Fruit fly (Drosophila melanogaster) whole organism, embryonic: Measurements from ENCODE around the gene Dlip1.
A peak's percentile ranks its signal among the peaks of the same experiment; 100 is the strongest.

Source experiments
- ATbp ChIP-seq: fragments of 200-800 bp; sonication (Bioruptor generic); optimal IDR thresholded peaks from 2 replicates; lab custom pipeline; 2017; ENCODE audit warnings: missing biosample characterization, mild to moderate bottlenecking, missing genetic modification characterization, missing genetic modification reagents
- Adf1 ChIP-seq: fragments of 200-800 bp; sonication (Bioruptor generic); IDR thresholded peaks from 2 replicates; pipeline ENCODE4 v1.3.6; 2022; ENCODE audit warnings: missing biosample characterization, missing genetic modification characterization
- Aef1 ChIP-seq: fragments of 200-800 bp; sonication (Bioruptor generic); IDR thresholded peaks from 3 replicates; pipeline ENCODE4 v1.3.6; 2022; ENCODE audit warnings: missing biosample characterization, missing genetic modification characterization
- Atf3 ChIP-seq: fragments of 200-800 bp; sonication (Bioruptor generic); optimal IDR thresholded peaks from 3 replicates; lab custom pipeline; 2016; ENCODE audit warnings: missing biosample characterization, missing genetic modification characterization
- C15 ChIP-seq: fragments of 200-800 bp; sonication (Bioruptor generic); IDR thresholded peaks from 3 replicates; pipeline ENCODE4 v1.3.6; 2022; ENCODE audit warnings: missing biosample characterization, missing genetic modification characterization
- CG11695 ChIP-seq: fragments of 200-800 bp; sonication (Bioruptor generic); IDR thresholded peaks from 3 replicates; pipeline ENCODE4 v1.3.6; 2022; ENCODE audit warnings: missing biosample characterization, missing genetic modification characterization
- CG12104 ChIP-seq: fragments of 200-800 bp; sonication (Bioruptor generic); optimal IDR thresholded peaks from 3 replicates; lab custom pipeline; 2016; ENCODE audit warnings: missing biosample characterization, missing genetic modification characterization
- CG12659 ChIP-seq: fragments of 200-800 bp; sonication (Bioruptor generic); optimal IDR thresholded peaks from 3 replicates; lab custom pipeline; 2017; ENCODE audit warnings: mild to moderate bottlenecking, missing biosample characterization, missing genetic modification reagents, missing genetic modification characterization
- CG15479 ChIP-seq: fragments of 200-800 bp; sonication (Bioruptor generic); optimal IDR thresholded peaks from 3 replicates; lab custom pipeline; 2019; ENCODE audit warnings: missing biosample characterization, mild to moderate bottlenecking, missing genetic modification characterization, moderate library complexity
- CG16813 ChIP-seq: fragments of 200-800 bp; sonication (Bioruptor generic); IDR thresholded peaks from 3 replicates; pipeline ENCODE4 v1.3.6; 2022; ENCODE audit warnings: missing biosample characterization, missing genetic modification characterization; ENCODE audit not compliant: partially characterized antibody
- CG17802 ChIP-seq: fragments of 200-800 bp; sonication (Bioruptor generic); optimal IDR thresholded peaks from 2 replicates; lab custom pipeline; 2018; ENCODE audit warnings: missing biosample characterization, mild to moderate bottlenecking, missing genetic modification characterization, moderate library complexity
- CG18619 ChIP-seq: fragments of 200-800 bp; sonication (Bioruptor generic); optimal IDR thresholded peaks from 3 replicates; lab custom pipeline; 2017; ENCODE audit warnings: missing biosample characterization, mild to moderate bottlenecking, missing genetic modification characterization
- CG2116 ChIP-seq: fragments of 200-800 bp; sonication (Bioruptor generic); optimal IDR thresholded peaks from 3 replicates; lab custom pipeline; 2018; ENCODE audit warnings: missing biosample characterization, mild to moderate bottlenecking, missing genetic modification characterization
- CG33557 ChIP-seq: fragments of 200-800 bp; sonication (Bioruptor generic); optimal IDR thresholded peaks from 2 replicates; lab custom pipeline; 2019; ENCODE audit warnings: missing biosample characterization, mild to moderate bottlenecking, missing genetic modification characterization, moderate library complexity
- CG34224 ChIP-seq: fragments of 200-800 bp; sonication (Bioruptor generic); IDR thresholded peaks from 3 replicates; pipeline ENCODE4 v1.3.6; 2022; ENCODE audit warnings: missing biosample characterization, missing genetic modification characterization; ENCODE audit not compliant: partially characterized antibody
- CG4282 ChIP-seq: fragments of 200-800 bp; sonication (Bioruptor generic); optimal IDR thresholded peaks from 2 replicates; lab custom pipeline; 2016; ENCODE audit warnings: missing biosample characterization, missing genetic modification characterization
- CG4617 ChIP-seq: fragments of 200-800 bp; sonication (Bioruptor generic); optimal IDR thresholded peaks from 3 replicates; lab custom pipeline; 2016; ENCODE audit warnings: missing biosample characterization, missing genetic modification characterization, borderline replicate concordance
- CG7556 ChIP-seq: fragments of 200-800 bp; sonication (Bioruptor generic); optimal IDR thresholded peaks from 2 replicates; lab custom pipeline; 2017; ENCODE audit warnings: missing biosample characterization, mild to moderate bottlenecking, missing genetic modification characterization
- Deaf1 ChIP-seq: fragments of 200-800 bp; optimal IDR thresholded peaks from 3 replicates; lab custom pipeline; 2019; ENCODE audit warnings: missing biosample characterization, mild to moderate bottlenecking, missing genetic modification characterization, moderate library complexity
- Dp ChIP-seq: fragments of 200-800 bp; sonication (Bioruptor generic); optimal IDR thresholded peaks from 2 replicates; lab custom pipeline; 2018; ENCODE audit warnings: missing biosample characterization, mild to moderate bottlenecking, missing genetic modification characterization, moderate library complexity
- Dref ChIP-seq: fragments of 200-800 bp; sonication (Bioruptor generic); IDR thresholded peaks from 2 replicates; pipeline ENCODE4 v1.3.6; 2022; ENCODE audit warnings: missing biosample characterization, missing genetic modification characterization
- E2f2 ChIP-seq: fragments of 200-800 bp; sonication (Bioruptor generic); IDR thresholded peaks from 2 replicates; pipeline ENCODE4 v1.3.6; 2022; ENCODE audit warnings: missing biosample characterization, missing genetic modification characterization
- Fer1 ChIP-seq: fragments of 200-800 bp; sonication (Bioruptor generic); optimal IDR thresholded peaks from 2 replicates; lab custom pipeline; 2017; ENCODE audit warnings: missing biosample characterization, mild to moderate bottlenecking, missing genetic modification characterization
- MBD-R2 ChIP-seq: fragments of 200-800 bp; sonication (Bioruptor generic); IDR thresholded peaks from 2 replicates; pipeline ENCODE4 v1.3.6; 2022; ENCODE audit warnings: missing biosample characterization, missing genetic modification characterization
- MESR4 ChIP-seq: fragments of 200-800 bp; sonication (Bioruptor generic); optimal IDR thresholded peaks from 2 replicates; lab custom pipeline; 2018; ENCODE audit warnings: missing biosample characterization, mild to moderate bottlenecking, missing genetic modification characterization, moderate library complexity
- Mrtf ChIP-seq: fragments of 200-800 bp; sonication (Bioruptor generic); IDR thresholded peaks from 3 replicates; pipeline ENCODE4 v1.3.6; 2022; ENCODE audit warnings: missing biosample characterization, missing genetic modification characterization
- Oaz ChIP-seq: fragments of 200-800 bp; sonication (Bioruptor generic); IDR thresholded peaks from 2 replicates; pipeline ENCODE4 v1.3.6; 2022; ENCODE audit warnings: missing biosample characterization, missing genetic modification characterization
- Scr ChIP-seq: fragments of 200-800 bp; sonication (Bioruptor generic); IDR thresholded peaks from 2 replicates; pipeline ENCODE4 v1.3.6; 2022; ENCODE audit warnings: missing biosample characterization, missing genetic modification characterization; ENCODE audit not compliant: partially characterized antibody
- bowl ChIP-seq: fragments of 200-800 bp; sonication (Bioruptor generic); IDR thresholded peaks from 2 replicates; pipeline ENCODE4 v1.3.6; 2022; ENCODE audit warnings: missing biosample characterization, missing genetic modification characterization
- dan ChIP-seq: fragments of 200-800 bp; sonication (Bioruptor generic); IDR thresholded peaks from 2 replicates; pipeline ENCODE4 v1.3.6; 2022; ENCODE audit warnings: missing biosample characterization, missing genetic modification characterization
- dimm ChIP-seq: fragments of 200-800 bp; sonication (Bioruptor generic); IDR thresholded peaks from 2 replicates; pipeline ENCODE4 v1.3.6; 2022; ENCODE audit warnings: missing biosample characterization, missing genetic modification characterization
- en ChIP-seq: fragments of 200-800 bp; sonication (Bioruptor generic); optimal IDR thresholded peaks from 2 replicates; lab custom pipeline; 2016; ENCODE audit warnings: missing biosample characterization, missing genetic modification characterization
- ewg ChIP-seq: fragments of 200-800 bp; sonication (Bioruptor generic); optimal IDR thresholded peaks from 3 replicates; lab custom pipeline; 2017; ENCODE audit warnings: mild to moderate bottlenecking, missing biosample characterization, missing genetic modification reagents, missing genetic modification characterization
- ftz-f1 ChIP-seq: fragments of 200-800 bp; sonication (Bioruptor generic); optimal IDR thresholded peaks from 2 replicates; lab custom pipeline; 2016; ENCODE audit warnings: missing biosample characterization, missing genetic modification characterization
- gfzf ChIP-seq: fragments of 200-800 bp; sonication (Bioruptor generic); optimal IDR thresholded peaks from 2 replicates; lab custom pipeline; 2016; ENCODE audit warnings: missing biosample characterization, mild to moderate bottlenecking, missing genetic modification characterization, moderate library complexity
- gsb-n ChIP-seq: fragments of 200-800 bp; sonication (Bioruptor generic); optimal IDR thresholded peaks from 3 replicates; lab custom pipeline; 2018; ENCODE audit warnings: missing biosample characterization, mild to moderate bottlenecking, missing genetic modification characterization
- hb ChIP-seq: fragments of 200-800 bp; sonication (Bioruptor generic); IDR thresholded peaks from 3 replicates; pipeline ENCODE4 v1.3.6; 2022; ENCODE audit warnings: missing biosample characterization, missing genetic modification characterization; ENCODE audit not compliant: partially characterized antibody
- inv ChIP-seq: fragments of 200-800 bp; sonication (Bioruptor generic); IDR thresholded peaks from 2 replicates; pipeline ENCODE4 v1.3.6; 2022; ENCODE audit warnings: missing biosample characterization, missing genetic modification characterization; ENCODE audit not compliant: partially characterized antibody
- pan ChIP-seq, 4 experiments: fragments of >200 bp in 3 of 4; fragments of 200-800 bp in 1 of 4; sonication (Bioruptor generic) in 1 of 4; optimal IDR thresholded peaks in 3 of 4; IDR thresholded peaks in 1 of 4; 2 replicates each; pipeline versions ENCODE4 v1.3.6 to Lab custom; 2017 to 2022; ENCODE audit warnings: missing biosample characterization in 2 of 4, missing genetic modification characterization in 2 of 4, mixed read lengths in 1 of 4
- pzg ChIP-seq: fragments of 200-800 bp; sonication (Bioruptor generic); optimal IDR thresholded peaks from 3 replicates; lab custom pipeline; 2018; ENCODE audit warnings: missing biosample characterization, mild to moderate bottlenecking, missing genetic modification characterization, moderate library complexity
- row ChIP-seq: fragments of 200-800 bp; sonication (Bioruptor generic); IDR thresholded peaks from 3 replicates; pipeline ENCODE4 v1.3.6; 2022; ENCODE audit warnings: missing biosample characterization, missing genetic modification characterization
- salm ChIP-seq: fragments of 200-800 bp; sonication (Bioruptor generic); optimal IDR thresholded peaks from 2 replicates; lab custom pipeline; 2018; ENCODE audit warnings: missing biosample characterization, mild to moderate bottlenecking, missing genetic modification characterization
- slbo ChIP-seq: fragments of 200-800 bp; sonication (Bioruptor generic); IDR thresholded peaks from 2 replicates; pipeline ENCODE4 v1.3.6; 2022; ENCODE audit warnings: missing biosample characterization, missing genetic modification characterization
- sna ChIP-seq: fragments of 200-800 bp; sonication (Bioruptor generic); IDR thresholded peaks from 2 replicates; pipeline ENCODE4 v1.3.6; 2022; ENCODE audit warnings: missing biosample characterization, missing genetic modification characterization; ENCODE audit not compliant: partially characterized antibody
- sqz ChIP-seq: fragments of 200-800 bp; sonication (Bioruptor generic); optimal IDR thresholded peaks from 3 replicates; lab custom pipeline; 2018; ENCODE audit warnings: missing biosample characterization, mild to moderate bottlenecking, missing genetic modification characterization
- ssp ChIP-seq: fragments of 200-800 bp; sonication (Bioruptor generic); IDR thresholded peaks from 2 replicates; pipeline ENCODE4 v1.3.6; 2022; ENCODE audit warnings: missing biosample characterization, missing genetic modification characterization
- tup ChIP-seq: fragments of 200-800 bp; sonication (Bioruptor generic); optimal IDR thresholded peaks from 2 replicates; lab custom pipeline; 2016; ENCODE audit warnings: missing biosample characterization, mild to moderate bottlenecking, missing genetic modification characterization, moderate library complexity
- unc-4 ChIP-seq: fragments of 200-800 bp; sonication (Bioruptor generic); IDR thresholded peaks from 2 replicates; pipeline ENCODE4 v1.3.6; 2022; ENCODE audit warnings: missing biosample characterization, missing genetic modification characterization; ENCODE audit not compliant: partially characterized antibody
- wdn ChIP-seq: fragments of 200-800 bp; sonication (Bioruptor generic); IDR thresholded peaks from 2 replicates; pipeline ENCODE4 v1.3.6; 2022; ENCODE audit warnings: missing biosample characterization, missing genetic modification characterization

The Dlip1 gene

DNA sequence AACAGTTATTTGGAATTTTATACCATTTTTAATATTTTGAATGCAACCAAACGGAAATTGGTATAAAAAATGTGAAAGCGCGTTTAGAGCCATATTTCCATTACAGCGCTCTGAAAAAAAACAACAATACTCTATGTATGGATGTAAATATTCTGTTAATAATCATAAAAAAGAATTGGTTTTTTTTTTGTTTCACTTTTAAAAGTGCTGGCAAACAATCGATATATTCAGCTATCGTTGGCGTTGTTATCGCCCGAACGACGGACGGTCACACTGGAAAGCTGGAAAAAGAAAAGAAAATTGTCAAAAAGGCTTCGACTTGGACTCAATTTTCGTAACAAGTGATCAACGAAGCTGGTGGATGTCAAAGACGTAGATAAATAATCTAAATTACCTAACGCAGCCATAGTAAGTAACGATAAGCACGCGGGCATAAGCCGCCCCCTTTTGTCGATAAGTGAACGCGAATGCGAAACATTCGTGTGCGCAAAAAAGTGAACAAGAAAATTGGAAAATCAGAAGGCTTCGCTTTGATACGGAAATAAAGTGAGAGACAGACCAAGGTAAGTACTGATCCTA, 16.1 kb upstream of the Dlip1 start, which contains the start of gene CG7065 (continued):
- TF ChIP-seq Atf3 (GFP tag; lab: Kevin White, UChicago) (no peak), Aef1 (no peak), pzg (peak; percentile 49), sqz (GFP tag; lab: Kevin White, UChicago) (peak; percentile 69), C15 (GFP tag; lab: Robert Waterston, UW) (no peak), CG34224 (peak; percentile 35; the same call in 2 of the 3 replicates), Deaf1 (tag; lab: Kevin White, UChicago) (no peak), gsb-n (tag; lab: Kevin White, UChicago) (no peak), Adf1 (GFP tag; lab: Robert Waterston, UW) (no peak), salm (no peak), CG18619 (GFP tag; lab: Kevin White, UChicago) (no peak), ewg (GFP tag; lab: Kevin White, UChicago) (no peak), bowl (no peak), CG11695 (GFP tag; lab: Robert Waterston, UW) (no peak), MBD-R2 (GFP tag; lab: Robert Waterston, UW) (peak; percentile 65), CG2116 (GFP tag; lab: Kevin White, UChicago) (peak; percentile 52), MESR4 (GFP tag; lab: Kevin White, UChicago) (peak; percentile 55), CG33557 (GFP tag; lab: Kevin White, UChicago) (no peak), hb (GFP tag; lab: Robert Waterston, UW) (peak; percentile 47; the same call in 2 of the 3 replicates), inv (GFP tag; lab: Robert Waterston, UW) (peak; percentile 45; the same call in 1 of the 2 replicates), row (GFP tag; lab: Robert Waterston, UW) (peak; percentile 65), Mrtf (GFP tag; lab: Robert Waterston, UW) (no peak), CG4282 (GFP tag; lab: Kevin White, UChicago) (no peak), CG12659 (GFP tag; lab: Kevin White, UChicago) (peak; percentile 28), slbo (GFP tag; lab: Robert Waterston, UW) (no peak), CG17802 (peak; percentile 2), tup (GFP tag; lab: Kevin White, UChicago) (no peak), CG7556 (GFP tag; lab: Kevin White, UChicago) (no peak), Oaz (no peak), ftz-f1 (GFP tag; lab: Kevin White, UChicago) (no peak), pan (optimal IDR thresholded peaks at IDR 0.05; lab: Kevin White, UChicago) (no peak), pan (GFP tag; optimal IDR thresholded peaks at IDR 0.05 in 1 of 2, IDR thresholded peaks at IDR 0.05 in 1 of 2) (no peak), CG12104 (GFP tag; lab: Kevin White, UChicago) (no peak), gfzf (peak; percentile 70), ssp (GFP tag; lab: Robert Waterston, UW) (peak; percentile 57), en (GFP tag; lab: Kevin White, UChicago) (no peak), ATbp (GFP tag; lab: Kevin White, UChicago) (no peak), dimm (GFP tag; lab: Robert Waterston, UW) (no peak), wdn (GFP tag; lab: Robert Waterston, UW) (no peak), CG16813 (peak; percentile 69), Dp (GFP tag; lab: Kevin White, UChicago) (peak; percentile 55), CG15479 (GFP tag; lab: Kevin White, UChicago) (no peak), unc-4 (GFP tag; lab: Robert Waterston, UW) (peak; percentile 66), CG4617 (GFP tag; lab: Kevin White, UChicago) (peak; percentile 73), Fer1 (GFP tag; lab: Kevin White, UChicago) (no peak), sna (GFP tag; lab: Robert Waterston, UW) (peak; percentile 38; the same call in 1 of the 2 replicates), dan (no peak), E2f2 (GFP tag; lab: Robert Waterston, UW) (peak; percentile 56), Dref (GFP tag; lab: Robert Waterston, UW) (peak; percentile 74), Scr (GFP tag; lab: Robert Waterston, UW) (peak; percentile 70)
